Fruit fly (Drosophila melanogaster): Measurements from ENCODE around the gene Adss.

The Adss gene

DNA sequence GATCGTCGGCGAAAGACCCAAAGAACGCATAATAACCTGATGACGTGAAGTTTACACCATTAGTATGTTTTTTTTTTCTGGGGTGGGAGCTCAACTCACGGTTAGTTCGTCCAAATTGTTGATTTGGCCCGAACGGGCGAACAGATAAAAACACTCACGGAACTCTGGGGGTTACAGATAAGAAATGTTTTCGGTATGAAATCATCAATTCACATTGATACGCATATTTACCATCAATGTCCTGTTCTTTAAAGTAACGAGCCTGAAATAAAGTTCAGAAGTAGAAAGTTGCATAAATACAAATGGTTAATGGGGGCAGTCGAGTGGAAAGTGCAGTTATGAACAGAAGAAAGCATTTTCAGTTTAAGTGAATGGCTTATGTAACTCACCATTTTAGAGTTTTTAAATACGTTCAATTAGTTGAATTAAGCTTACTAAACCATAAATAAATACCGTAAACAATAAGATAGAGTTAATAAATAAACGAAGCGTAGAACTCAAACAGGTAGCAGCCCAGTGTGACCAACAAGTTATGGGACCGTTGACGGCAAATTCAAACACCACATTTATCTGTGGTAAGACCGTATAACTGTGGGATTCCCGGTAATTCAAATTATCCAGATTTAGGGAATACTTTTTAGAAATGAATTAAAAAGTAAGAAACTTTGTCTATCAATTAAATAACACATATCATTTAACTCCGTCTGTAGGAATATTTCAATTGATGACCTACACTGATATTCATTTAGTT lies 6.5 kb downstream of the Adss start, which contains the start of gene CG17272 (continued):
- TF ChIP-seq phol (tag; optimal IDR thresholded peaks at IDR 0.05) (no peak), Hand (GFP tag; optimal IDR thresholded peaks at IDR 0.05) (no peak), trem (tag; optimal IDR thresholded peaks at IDR 0.05) (peak; percentile 69), C15 (GFP tag; IDR thresholded peaks at IDR 0.05) (no peak), Fer1 (GFP tag; optimal IDR thresholded peaks at IDR 0.05) (no peak), gsb-n (tag; optimal IDR thresholded peaks at IDR 0.05) (no peak), CG13894 (tag; optimal IDR thresholded peaks at IDR 0.05) (no peak), Spps (tag; optimal IDR thresholded peaks at IDR 0.05) (no peak), HmgD (GFP tag; optimal IDR thresholded peaks at IDR 0.05) (no peak), CG33213 (GFP tag; optimal IDR thresholded peaks at IDR 0.05) (no peak), tx (GFP tag; optimal IDR thresholded peaks at IDR 0.05) (no peak), MESR4 (GFP tag; optimal IDR thresholded peaks at IDR 0.05) (peak; percentile 53), jumu (GFP tag; optimal IDR thresholded peaks at IDR 0.05) (no peak), row (GFP tag; IDR thresholded peaks at IDR 0.05) (peak; percentile 48; the same call in 1 of the 3 replicates), Sin3A (optimal IDR thresholded peaks at IDR 0.05) (no peak), Hey (tag; optimal IDR thresholded peaks at IDR 0.05) (no peak), pros (GFP tag; optimal IDR thresholded peaks at IDR 0.05) (no peak), CG32772 (GFP tag; IDR thresholded peaks at IDR 0.05) (no peak), lola (GFP tag; optimal IDR thresholded peaks at IDR 0.05) (no peak), ato (GFP tag; IDR thresholded peaks at IDR 0.05; ENCODE audit: partially characterized antibody) (no peak), Hmx (GFP tag; optimal IDR thresholded peaks at IDR 0.05) (no peak), CG11560 (tag; IDR thresholded peaks at IDR 0.05) (no peak), Hsf (GFP tag; optimal IDR thresholded peaks at IDR 0.05) (no peak), Bgb (GFP tag; IDR thresholded peaks at IDR 0.05; ENCODE audit: partially characterized antibody) (no peak), CG33557 (GFP tag; optimal IDR thresholded peaks at IDR 0.05) (no peak), D (optimal IDR thresholded peaks at IDR 0.05) (no peak), D (GFP tag; optimal IDR thresholded peaks at IDR 0.05) (no peak), CG10959 (GFP tag; IDR thresholded peaks at IDR 0.05) (no peak), YL-1 (GFP tag; optimal IDR thresholded peaks at IDR 0.05) (peak; percentile 39), maf-S (GFP tag; optimal IDR thresholded peaks at IDR 0.05) (no peak), CG11695 (GFP tag; IDR thresholded peaks at IDR 0.05) (no peak), onecut (GFP tag; IDR thresholded peaks at IDR 0.05) (no peak), CG34224 (GFP tag; IDR thresholded peaks at IDR 0.05; ENCODE audit: partially characterized antibody) (no peak), Med (GFP tag) (peak; percentile 74), CG2116 (GFP tag; optimal IDR thresholded peaks at IDR 0.05) (peak; percentile 32), fd64A (GFP tag; optimal IDR thresholded peaks at IDR 0.05) (no peak), kni (GFP tag; optimal IDR thresholded peaks at IDR 0.05) (no peak), nom (GFP tag; optimal IDR thresholded peaks at IDR 0.05) (no peak), CG11696 (GFP tag; IDR thresholded peaks at IDR 0.05) (no peak)

DNA sequence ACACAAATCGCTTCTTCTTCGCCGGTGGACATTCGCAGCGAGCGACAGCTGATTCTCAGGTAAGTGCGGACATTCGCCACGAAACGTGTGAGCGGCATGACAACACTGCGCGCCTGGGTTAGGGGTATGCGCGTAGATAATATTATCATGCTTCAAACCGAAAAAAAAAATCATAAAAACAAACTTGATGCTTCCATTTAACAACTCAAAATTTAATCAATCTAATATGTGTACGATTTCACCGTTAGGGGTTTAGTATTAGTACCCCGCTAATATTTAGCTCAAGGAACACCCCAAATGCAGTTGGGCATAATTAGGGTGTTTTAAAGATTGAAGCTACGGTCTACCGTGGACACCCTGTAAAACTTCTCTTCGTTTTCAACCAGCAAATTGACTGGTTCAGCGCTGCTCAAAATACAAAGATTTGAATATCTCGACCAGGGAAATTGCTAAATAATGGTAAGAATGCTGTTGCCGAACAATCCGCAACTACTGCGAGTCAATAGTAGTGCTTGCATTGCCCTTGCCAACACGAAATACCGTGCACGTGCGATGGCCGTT lies 8.5 kb downstream of the Adss start, which contains the start of the genes CG17271 and RpS20:
TSS of gene CG17271 (minus strand) at position 34 of the 561 bp plus-strand sequence.
TSS of gene RpS20 (plus strand) at position 367 of the 561 bp plus-strand sequence.
- TF ChIP-seq CG10431 (GFP tag; optimal IDR thresholded peaks at IDR 0.05): peak; percentile 80
- TF ChIP-seq CG16863 (GFP tag; optimal IDR thresholded peaks at IDR 0.05): peak; percentile 93
- peak; percentile 89 for TF ChIP-seq kay (GFP tag; optimal IDR thresholded peaks at IDR 0.05)
- peak; percentile 89 for TF ChIP-seq slp2 (GFP tag; optimal IDR thresholded peaks at IDR 0.05)
- peak; percentile 90 for TF ChIP-seq B-H2 (GFP tag; optimal IDR thresholded peaks at IDR 0.05)
- no peak for TF ChIP-seq vnd (GFP tag; IDR thresholded peaks at IDR 0.05; ENCODE audit: partially characterized antibody)
- peak; percentile 71; the same call in 1 of the 2 replicates for TF ChIP-seq rib (GFP tag; IDR thresholded peaks at IDR 0.05)
- peak in 1 of 3 experiments; percentile 56 for TF ChIP-seq Stat92E (GFP tag; optimal IDR thresholded peaks at IDR 0.05)
- TF ChIP-seq Hr51 (GFP tag; optimal IDR thresholded peaks at IDR 0.05): peak; percentile 85 to 92
- TF ChIP-seq CG30403 (GFP tag; optimal IDR thresholded peaks at IDR 0.05): peak; percentile 96
- TF ChIP-seq sc (optimal IDR thresholded peaks at IDR 0.05): no peak
- peak; percentile 58 for TF ChIP-seq sc (GFP tag; optimal IDR thresholded peaks at IDR 0.05)
